Fruit fly (Drosophila melanogaster): ENCODE data around the gene KaiR1D.

The KaiR1D gene

DNA sequence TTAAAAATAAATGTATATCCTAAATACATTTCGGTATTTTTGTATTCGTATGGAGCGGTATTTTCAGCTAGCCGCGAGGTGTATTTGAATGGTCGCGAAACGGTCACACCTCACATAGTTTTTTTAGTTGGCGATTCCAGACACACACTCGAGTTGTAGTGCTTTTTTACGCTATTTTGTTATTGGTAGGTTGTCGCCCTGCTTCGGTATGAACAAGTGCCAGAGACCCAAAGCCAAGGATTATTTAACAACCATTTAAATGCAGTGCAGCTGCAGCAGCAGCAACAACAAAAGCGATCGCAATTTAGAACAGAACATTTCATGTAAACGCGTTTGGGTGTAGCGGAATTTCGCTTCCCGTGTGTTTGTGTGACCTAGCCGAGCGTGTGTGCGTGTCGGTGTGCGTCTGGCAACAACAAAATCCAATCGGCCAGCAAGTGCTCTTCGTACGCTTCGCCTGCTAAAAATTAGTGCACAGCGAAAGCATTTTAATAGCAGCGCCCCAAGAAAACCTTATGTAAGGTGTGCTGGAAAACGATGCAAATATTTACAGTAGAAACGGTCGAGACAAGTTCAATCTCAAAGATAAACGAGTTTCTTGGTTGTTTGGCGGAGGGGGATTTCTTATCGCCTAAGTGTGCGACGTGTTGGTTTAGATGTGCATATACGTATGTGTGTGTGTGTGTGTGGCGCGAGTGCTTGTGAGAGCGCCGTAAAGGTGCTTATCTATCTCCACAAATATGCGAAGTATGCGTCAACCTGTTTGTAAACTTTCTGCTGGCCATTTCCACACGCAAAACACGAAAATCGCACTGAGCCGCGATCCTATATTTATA is 33.1 kb downstream of the KaiR1D start, which contains the start of gene Synd (continued):
- TF ChIP-seq CG3281 (GFP tag; optimal IDR thresholded peaks at IDR 0.05) (peak; percentile 34), CG15073 (GFP tag; optimal IDR thresholded peaks at IDR 0.05) (no peak), nerfin-1 (tag; optimal IDR thresholded peaks at IDR 0.05) (peak; percentile 99), insv (GFP tag; optimal IDR thresholded peaks at IDR 0.05) (peak in 1 of 2 experiments; percentile 28), CG1832 (GFP tag; optimal IDR thresholded peaks at IDR 0.05) (no peak), Elba2 (GFP tag; optimal IDR thresholded peaks at IDR 0.05) (no peak), Gsc (GFP tag; IDR thresholded peaks at IDR 0.05) (no peak), kah (GFP tag; optimal IDR thresholded peaks at IDR 0.05) (no peak), CG18599 (GFP tag; optimal IDR thresholded peaks at IDR 0.05) (peak; percentile 52), Kr (GFP tag; optimal IDR thresholded peaks at IDR 0.05) (no peak)

DNA sequence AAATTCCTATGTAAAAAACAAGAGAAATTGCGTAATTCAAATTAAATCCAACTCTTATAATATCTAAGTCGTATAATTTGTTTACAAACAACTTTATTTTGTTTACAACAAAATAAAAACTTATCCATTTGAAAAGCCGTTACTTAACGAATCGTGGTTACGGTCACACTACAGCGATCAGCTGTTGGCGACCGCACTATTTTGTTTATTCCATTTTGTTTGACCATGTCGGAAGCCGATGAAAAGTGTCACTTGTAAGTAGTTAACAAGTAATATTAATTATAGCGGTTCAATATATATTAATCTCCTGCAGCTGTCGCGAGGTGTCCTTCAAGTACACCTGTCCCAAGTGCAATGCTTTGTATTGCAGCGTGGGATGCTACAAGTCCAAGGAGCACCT is 35.1 kb downstream of the KaiR1D start, which contains the start of gene CG31223:
Gene CG31223 (plus strand): TSS at position 165 of the 400 bp plus-strand sequence.
- TF ChIP-seq pb (GFP tag; optimal IDR thresholded peaks at IDR 0.05) (no peak), cas (GFP tag; IDR thresholded peaks at IDR 0.05) (no peak), eyg (GFP tag; optimal IDR thresholded peaks at IDR 0.05) (no peak), pzg (GFP tag; optimal IDR thresholded peaks at IDR 0.05) (peak; percentile 9), Atf3 (GFP tag; optimal IDR thresholded peaks at IDR 0.05) (no peak), ssp (GFP tag; IDR thresholded peaks at IDR 0.05) (no peak), CG7357 (GFP tag; IDR thresholded peaks at IDR 0.05) (no peak), crp (GFP tag; optimal IDR thresholded peaks at IDR 0.05) (peak; percentile 14 to 80), E2f2 (GFP tag; IDR thresholded peaks at IDR 0.05) (peak; percentile 18), pros (GFP tag; optimal IDR thresholded peaks at IDR 0.05) (no peak), CG6254 (GFP tag; optimal IDR thresholded peaks at IDR 0.05) (no peak), Ets65A (GFP tag) (peak; percentile 52), CG10959 (GFP tag; IDR thresholded peaks at IDR 0.05) (no peak), MBD-R2 (GFP tag; IDR thresholded peaks at IDR 0.05) (peak; percentile 38; the same call in 1 of the 2 replicates), CG11085 (GFP tag; IDR thresholded peaks at IDR 0.05) (no peak), dimm (GFP tag; IDR thresholded peaks at IDR 0.05) (no peak), gsb-n (tag; optimal IDR thresholded peaks at IDR 0.05) (no peak), Myb (GFP tag; optimal IDR thresholded peaks at IDR 0.05) (peak; percentile 58), pnt (GFP tag; optimal IDR thresholded peaks at IDR 0.05) (no peak), Dp (GFP tag; optimal IDR thresholded peaks at IDR 0.05) (peak; percentile 10), MESR4 (GFP tag; optimal IDR thresholded peaks at IDR 0.05) (peak; percentile 7)

DNA sequence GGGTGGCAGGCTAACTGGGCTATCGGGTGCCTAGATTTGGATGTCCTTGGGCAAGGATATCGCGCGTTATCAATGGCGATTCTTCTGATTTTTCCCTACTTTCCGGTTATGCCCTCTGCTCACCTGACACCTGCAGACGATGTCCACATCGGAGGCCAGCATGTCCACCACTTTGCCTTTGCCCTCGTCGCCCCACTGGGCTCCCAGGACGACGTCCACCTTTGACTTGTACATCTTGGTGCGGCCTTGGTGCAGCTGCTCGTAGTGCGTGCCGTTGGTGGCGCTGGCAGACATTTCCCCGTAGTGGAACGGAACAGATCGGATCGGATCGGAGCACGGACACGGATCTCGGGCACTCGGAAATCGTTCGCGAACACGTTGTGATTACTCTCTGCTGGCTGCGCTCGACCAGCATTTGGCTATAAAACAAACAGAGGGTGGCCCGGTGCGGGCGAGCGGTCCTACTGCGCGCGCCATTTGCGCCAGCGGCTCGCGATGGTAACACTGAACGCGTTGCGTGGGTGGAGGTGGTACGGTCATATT is 35.8 kb downstream of the KaiR1D start, which contains the start of gene Adss:
Gene Adss (minus strand): TSS at position 428 of the 543 bp plus-strand sequence.
- TF ChIP-seq CG9817 (tag; optimal IDR thresholded peaks at IDR 0.05) (no peak), disco-r (GFP tag; optimal IDR thresholded peaks at IDR 0.05) (peak; percentile 9), Trl (optimal IDR thresholded peaks at IDR 0.05) (peak in 1 of 2 experiments; percentile 26), Trl (GFP tag; optimal IDR thresholded peaks at IDR 0.05) (peak; percentile 56), unpg (GFP tag; optimal IDR thresholded peaks at IDR 0.05) (peak; percentile 30), eyg (GFP tag; optimal IDR thresholded peaks at IDR 0.05) (peak; percentile 2), TFAM (GFP tag; optimal IDR thresholded peaks at IDR 0.05) (no peak), Gug (GFP tag; IDR thresholded peaks at IDR 0.05) (peak; percentile 35; the same call in 1 of the 4 replicates), Dek (tag; optimal IDR thresholded peaks at IDR 0.05) (peak; percentile 13), Ada2b (GFP tag; IDR thresholded peaks at IDR 0.05) (no peak), Dp (GFP tag; optimal IDR thresholded peaks at IDR 0.05) (peak; percentile 22), ranshi (GFP tag; IDR thresholded peaks at IDR 0.05) (peak; percentile 21; the same call in 1 of the 2 replicates), Med (GFP tag) (peak; percentile 95), nmo (GFP tag; optimal IDR thresholded peaks at IDR 0.05) (peak; percentile 29), Awh (GFP tag; IDR thresholded peaks at IDR 0.05) (0 out of 2 replicates have a peak, but pooled peaks have one; percentile 11), CG13123 (GFP tag; optimal IDR thresholded peaks at IDR 0.05) (no peak), lab (GFP tag; optimal IDR thresholded peaks at IDR 0.05) (peak; percentile 63), CG17186 (GFP tag; optimal IDR thresholded peaks at IDR 0.05) (peak; percentile 89), bab2 (GFP tag; optimal IDR thresholded peaks at IDR 0.05) (no peak)

Data from whole organism, embryonic.